Fruit fly (Drosophila melanogaster) whole organism, prepupa: ENCODE results near the gene NHP2.

ENCODE experiments used
- Blimp-1 ChIP-seq: fragments of 200-800 bp; sonication (Bioruptor generic); optimal IDR thresholded peaks from 3 replicates; lab custom pipeline; 2017; ENCODE audit warnings: missing biosample characterization, missing genetic modification characterization, mild to moderate bottlenecking, moderate library complexity, missing genetic modification reagents
- CG10669 ChIP-seq: fragments of 200-800 bp; sonication (Bioruptor generic); optimal IDR thresholded peaks from 3 replicates; lab custom pipeline; 2018; ENCODE audit warnings: missing biosample characterization, mild to moderate bottlenecking, missing genetic modification characterization, moderate library complexity
- CG11294 ChIP-seq: fragments of 200-800 bp; sonication (Bioruptor generic); IDR thresholded peaks from 2 replicates; pipeline ENCODE4 v1.3.6; 2022; ENCODE audit warnings: missing biosample characterization, missing genetic modification characterization
- CG11902 ChIP-seq: fragments of 200-800 bp; sonication (Bioruptor generic); optimal IDR thresholded peaks from 3 replicates; lab custom pipeline; 2016; ENCODE audit warnings: missing biosample characterization, missing genetic modification characterization
- CG15336 ChIP-seq: fragments of 200-800 bp; sonication (Bioruptor generic); IDR thresholded peaks from 2 replicates; pipeline ENCODE4 v1.3.6; 2022; ENCODE audit warnings: missing biosample characterization, missing genetic modification characterization
- CG1621 ChIP-seq: fragments of 200-800 bp; sonication (Bioruptor generic); optimal IDR thresholded peaks from 3 replicates; lab custom pipeline; 2018; ENCODE audit warnings: missing biosample characterization, mild to moderate bottlenecking, missing genetic modification characterization
- CG16779 ChIP-seq: fragments of 200-800 bp; sonication (Bioruptor generic); optimal IDR thresholded peaks from 3 replicates; lab custom pipeline; 2017; ENCODE audit warnings: missing biosample characterization, mild to moderate bottlenecking, missing genetic modification characterization
- CG31627 ChIP-seq: fragments of 200-800 bp; sonication (Bioruptor generic); optimal IDR thresholded peaks from 3 replicates; lab custom pipeline; 2016; ENCODE audit warnings: missing biosample characterization, missing genetic modification characterization
- CG32006 ChIP-seq: fragments of 200-800 bp; sonication (Bioruptor generic); optimal IDR thresholded peaks from 3 replicates; lab custom pipeline; 2017; ENCODE audit warnings: missing biosample characterization, mild to moderate bottlenecking, missing genetic modification characterization
- CG34406 ChIP-seq: fragments of 200-800 bp; sonication (Bioruptor generic); optimal IDR thresholded peaks from 3 replicates; lab custom pipeline; 2016; ENCODE audit warnings: missing biosample characterization, missing genetic modification characterization
- CG3919 ChIP-seq: fragments of 200-800 bp; sonication (Bioruptor generic); optimal IDR thresholded peaks from 3 replicates; lab custom pipeline; 2016; ENCODE audit warnings: missing biosample characterization, missing genetic modification characterization
- CG4318 ChIP-seq: fragments of 200-800 bp; sonication (Bioruptor generic); optimal IDR thresholded peaks from 3 replicates; lab custom pipeline; 2017; ENCODE audit warnings: missing biosample characterization, mild to moderate bottlenecking, missing genetic modification characterization
- CG6163 ChIP-seq: fragments of 200-800 bp; sonication (Bioruptor generic); IDR thresholded peaks from 3 replicates; pipeline ENCODE4 v1.3.6; 2022; ENCODE audit warnings: missing biosample characterization, missing genetic modification characterization
- CG6276 ChIP-seq: fragments of 200-800 bp; sonication (Bioruptor generic); optimal IDR thresholded peaks from 2 replicates; lab custom pipeline; 2017; ENCODE audit warnings: missing biosample characterization, mild to moderate bottlenecking, missing genetic modification characterization
- CG6792 ChIP-seq: fragments of 200-800 bp; sonication (Bioruptor generic); optimal IDR thresholded peaks from 3 replicates; lab custom pipeline; 2016; ENCODE audit warnings: missing biosample characterization, missing genetic modification characterization
- CG6808 ChIP-seq: fragments of 200-800 bp; sonication (Bioruptor generic); optimal IDR thresholded peaks from 3 replicates; lab custom pipeline; 2017; ENCODE audit warnings: missing biosample characterization, missing genetic modification characterization, mild to moderate bottlenecking, moderate library complexity, missing genetic modification reagents
- CG6854 ChIP-seq: fragments of 200-800 bp; sonication (Bioruptor generic); optimal IDR thresholded peaks from 2 replicates; lab custom pipeline; 2017; ENCODE audit warnings: missing biosample characterization, mild to moderate bottlenecking, missing genetic modification characterization
- CG7368 ChIP-seq: fragments of 200-800 bp; sonication (Bioruptor generic); optimal IDR thresholded peaks from 3 replicates; lab custom pipeline; 2016; ENCODE audit warnings: missing biosample characterization, missing genetic modification characterization
- CG8632 ChIP-seq: fragments of 200-800 bp; sonication (Bioruptor generic); optimal IDR thresholded peaks from 3 replicates; lab custom pipeline; 2016; ENCODE audit warnings: missing biosample characterization, missing genetic modification characterization
- CG9139 ChIP-seq: fragments of 200-800 bp; sonication (Bioruptor generic); optimal IDR thresholded peaks from 3 replicates; lab custom pipeline; 2017; ENCODE audit warnings: missing biosample characterization, mild to moderate bottlenecking, missing genetic modification characterization
- Eip75B ChIP-seq: fragments of 200-800 bp; sonication (Bioruptor generic); optimal IDR thresholded peaks from 3 replicates; lab custom pipeline; 2016; ENCODE audit warnings: missing biosample characterization, missing genetic modification characterization
- Eip93F ChIP-seq: fragments of 200-800 bp; sonication (Bioruptor generic); optimal IDR thresholded peaks from 2 replicates; lab custom pipeline; 2016; ENCODE audit warnings: missing biosample characterization, mild to moderate bottlenecking, missing genetic modification characterization
- Ets21C ChIP-seq: fragments of 200-800 bp; sonication (Bioruptor generic); optimal IDR thresholded peaks from 3 replicates; lab custom pipeline; 2016; ENCODE audit warnings: missing biosample characterization, missing genetic modification characterization
- Ets96B ChIP-seq: fragments of 200-800 bp; optimal IDR thresholded peaks from 2 replicates; lab custom pipeline; 2019; ENCODE audit warnings: missing biosample characterization, mild to moderate bottlenecking, missing genetic modification characterization, moderate library complexity
- Hr38 ChIP-seq: sonication (Bioruptor generic); optimal IDR thresholded peaks from 2 replicates; lab custom pipeline; 2016; ENCODE audit warnings: missing biosample characterization, missing genetic modification characterization
- Hr39 ChIP-seq: fragments of 200-800 bp; sonication (Bioruptor generic); optimal IDR thresholded peaks from 2 replicates; lab custom pipeline; 2016; ENCODE audit warnings: missing biosample characterization, missing genetic modification characterization
- Hr4 ChIP-seq: fragments of 200-800 bp; sonication (Bioruptor generic); optimal IDR thresholded peaks from 3 replicates; lab custom pipeline; 2016; ENCODE audit warnings: missing biosample characterization, missing genetic modification characterization
- Met ChIP-seq: fragments of 200-800 bp; sonication (Bioruptor generic); optimal IDR thresholded peaks from 3 replicates; lab custom pipeline; 2016; ENCODE audit warnings: missing biosample characterization, missing genetic modification characterization
- OdsH ChIP-seq: fragments of 200-800 bp; sonication (Bioruptor generic); optimal IDR thresholded peaks from 3 replicates; lab custom pipeline; 2016; ENCODE audit warnings: missing biosample characterization, missing genetic modification characterization
- Smox ChIP-seq: fragments of 200-800 bp; sonication (Bioruptor generic); optimal IDR thresholded peaks from 3 replicates; lab custom pipeline; 2016; ENCODE audit warnings: missing biosample characterization, missing genetic modification characterization
- Sox102F ChIP-seq: fragments of 200-800 bp; sonication (Bioruptor generic); optimal IDR thresholded peaks from 2 replicates; lab custom pipeline; 2016; ENCODE audit warnings: missing biosample characterization, mild to moderate bottlenecking, missing genetic modification characterization
- Sox14 ChIP-seq: fragments of 200-800 bp; sonication (Bioruptor generic); optimal IDR thresholded peaks from 3 replicates; lab custom pipeline; 2016; ENCODE audit warnings: missing biosample characterization, missing genetic modification characterization
- Sox15 ChIP-seq: fragments of 200-800 bp; sonication (Bioruptor generic); optimal IDR thresholded peaks from 3 replicates; lab custom pipeline; 2016; ENCODE audit warnings: missing biosample characterization, missing genetic modification characterization
- achi ChIP-seq: fragments of 200-800 bp; sonication (Bioruptor generic); optimal IDR thresholded peaks from 3 replicates; lab custom pipeline; 2016; ENCODE audit warnings: missing biosample characterization, missing genetic modification characterization
- cyc ChIP-seq: fragments of 200-800 bp; sonication (Bioruptor generic); optimal IDR thresholded peaks from 3 replicates; lab custom pipeline; 2016; ENCODE audit warnings: missing biosample characterization, missing genetic modification characterization
- eg ChIP-seq: fragments of 200-800 bp; sonication (Bioruptor generic); IDR thresholded peaks from 3 replicates; pipeline ENCODE4 v1.3.6; 2022; ENCODE audit warnings: missing biosample characterization, missing genetic modification characterization
- esn ChIP-seq: fragments of 200-800 bp; sonication (Bioruptor generic); optimal IDR thresholded peaks from 2 replicates; lab custom pipeline; 2016; ENCODE audit warnings: missing biosample characterization, mild to moderate bottlenecking, missing genetic modification characterization, moderate library complexity
- fd59A ChIP-seq: fragments of 200-800 bp; sonication (Bioruptor generic); optimal IDR thresholded peaks from 2 replicates; lab custom pipeline; 2017; ENCODE audit warnings: missing biosample characterization, mild to moderate bottlenecking, missing genetic modification characterization, missing genetic modification reagents
- fd85E ChIP-seq: fragments of 200-800 bp; sonication (Bioruptor generic); optimal IDR thresholded peaks from 3 replicates; lab custom pipeline; 2016; ENCODE audit warnings: missing biosample characterization, missing genetic modification characterization
- fkh ChIP-seq: fragments of 200-800 bp; sonication (Bioruptor generic); optimal IDR thresholded peaks from 3 replicates; lab custom pipeline; 2017; ENCODE audit warnings: missing biosample characterization, mild to moderate bottlenecking, missing genetic modification characterization, moderate library complexity
- lz ChIP-seq: fragments of 200-800 bp; sonication (Bioruptor generic); optimal IDR thresholded peaks from 3 replicates; lab custom pipeline; 2016; ENCODE audit warnings: missing biosample characterization, missing genetic modification characterization
- net ChIP-seq: fragments of 200-800 bp; sonication (Bioruptor generic); optimal IDR thresholded peaks from 3 replicates; lab custom pipeline; 2016; ENCODE audit warnings: missing biosample characterization, missing genetic modification characterization
- pdm3 ChIP-seq: fragments of 200-800 bp; sonication (Bioruptor generic); optimal IDR thresholded peaks from 3 replicates; lab custom pipeline; 2016; ENCODE audit warnings: missing biosample characterization, missing genetic modification characterization
- salr ChIP-seq, 2 experiments: fragments of 200-800 bp; sonication (Bioruptor generic); optimal IDR thresholded peaks; 3 replicates each; lab custom pipeline; 2016 to 2018; ENCODE audit warnings: missing biosample characterization in 2 of 2, missing genetic modification characterization in 2 of 2, mild to moderate bottlenecking in 1 of 2
- ss ChIP-seq, 2 experiments: fragments of 200-800 bp; sonication (Bioruptor generic); optimal IDR thresholded peaks; 2 replicates in 1 of 2; 3 replicates in 1 of 2; lab custom pipeline; 2017 to 2018; ENCODE audit warnings: mild to moderate bottlenecking in 2 of 2, missing biosample characterization in 2 of 2, missing genetic modification characterization in 2 of 2, moderate library complexity in 1 of 2
- svp ChIP-seq: fragments of 200-800 bp; sonication (Bioruptor generic); peaks from one replicate; lab custom pipeline; 2016; ENCODE audit warnings: missing biosample characterization, missing genetic modification characterization
- topi ChIP-seq: fragments of 200-800 bp; sonication (Bioruptor generic); optimal IDR thresholded peaks from 3 replicates; lab custom pipeline; 2016; ENCODE audit warnings: missing biosample characterization, missing genetic modification characterization
- vri ChIP-seq: fragments of 200-800 bp; sonication (Bioruptor generic); optimal IDR thresholded peaks from 3 replicates; lab custom pipeline; 2016; ENCODE audit warnings: missing biosample characterization, mild to moderate bottlenecking, missing genetic modification characterization

NHP2 gene

dm6 chr3L:14785492-14785916, 16.5 kb downstream of the NHP2 start (continued):
- TF ChIP-seq fd85E (GFP tag; lab: Kevin White, UChicago) (no peak), cyc (GFP tag; lab: Kevin White, UChicago) (peak; percentile 81), CG34406 (peak; percentile 54), Hr4 (GFP tag; lab: Kevin White, UChicago) (peak; percentile 93), Smox (GFP tag; lab: Kevin White, UChicago) (peak; percentile 68), Eip93F (GFP tag; lab: Kevin White, UChicago) (peak; percentile 31), fkh (no peak), CG6808 (GFP tag; lab: Kevin White, UChicago) (peak; percentile 62), CG10669 (peak; percentile 82), CG9139 (peak; percentile 45), CG32006 (peak; percentile 94), lz (GFP tag; lab: Kevin White, UChicago) (peak; percentile 70), CG15336 (peak; percentile 87), CG6276 (GFP tag; lab: Kevin White, UChicago) (peak; percentile 82), eg (GFP tag; lab: Robert Waterston, UW) (peak; percentile 77), achi (GFP tag; lab: Kevin White, UChicago) (peak; percentile 81), salr (GFP tag; optimal IDR thresholded peaks at IDR 0.05; lab: Kevin White, UChicago) (peak; percentile 26 to 84), CG7368 (GFP tag; lab: Kevin White, UChicago) (peak; percentile 69), Sox14 (GFP tag; lab: Kevin White, UChicago) (peak; percentile 86), Ets21C (GFP tag; lab: Kevin White, UChicago) (peak; percentile 44), svp (GFP tag; lab: Kevin White, UChicago) (peak; percentile 93), CG6792 (GFP tag; lab: Kevin White, UChicago) (peak; percentile 63), Blimp-1 (GFP tag; lab: Kevin White, UChicago) (peak; percentile 37), Ets96B (tag; lab: Kevin White, UChicago) (peak; percentile 80), ss (GFP tag; optimal IDR thresholded peaks at IDR 0.05; lab: Kevin White, UChicago) (peak; percentile 50 to 59), vri (GFP tag; lab: Kevin White, UChicago) (peak; percentile 45), CG3919 (GFP tag; lab: Kevin White, UChicago) (peak; percentile 82), CG11294 (peak; percentile 68; the same call in 1 of the 2 replicates), CG6854 (GFP tag; lab: Kevin White, UChicago) (no peak), Hr39 (peak; percentile 84)
- TF ChIP-seq, all 60 proteins: peak for 56

- peak; percentile 78 for TF ChIP-seq Sox102F
- peak; percentile 62; the same call in 1 of the 2 replicates for TF ChIP-seq CG11294
- TF ChIP-seq CG16779 (tag; lab: Kevin White, UChicago) = peak; percentile 39
- peak; percentile 75 for TF ChIP-seq CG8632
- peak; percentile 87 for TF ChIP-seq OdsH (GFP tag; lab: Kevin White, UChicago)
- peak; percentile 70 for TF ChIP-seq CG11902 (GFP tag; lab: Kevin White, UChicago)
- peak; percentile 69 for TF ChIP-seq CG1621 (tag; lab: Kevin White, UChicago)
- TF ChIP-seq cyc (GFP tag; lab: Kevin White, UChicago) = peak; percentile 77
- peak; percentile 83 for TF ChIP-seq CG4318
- TF ChIP-seq CG31627 (GFP tag; lab: Kevin White, UChicago) = peak; percentile 83
- peak; percentile 56 for TF ChIP-seq Eip75B (GFP tag; lab: Kevin White, UChicago)
- TF ChIP-seq Sox15 (GFP tag; lab: Kevin White, UChicago) = peak; percentile 72
- TF ChIP-seq net (GFP tag; lab: Kevin White, UChicago) = peak; percentile 80
- peak; percentile 87 for TF ChIP-seq topi
- TF ChIP-seq CG6276 (GFP tag; lab: Kevin White, UChicago) = peak; percentile 90
- peak; percentile 74 for TF ChIP-seq fd59A (GFP tag; lab: Kevin White, UChicago)
- peak; percentile 71 for TF ChIP-seq CG7368 (GFP tag; lab: Kevin White, UChicago)
- peak; percentile 82 for TF ChIP-seq Met
- peak; percentile 80 for TF ChIP-seq Smox (GFP tag; lab: Kevin White, UChicago)
- TF ChIP-seq pdm3 (GFP tag; lab: Kevin White, UChicago) = peak; percentile 83
- peak; percentile 84 for TF ChIP-seq esn (GFP tag; lab: Kevin White, UChicago)
- peak; percentile 68 for TF ChIP-seq CG6163 (GFP tag; lab: Robert Waterston, UW)
- TF ChIP-seq eg (GFP tag; lab: Robert Waterston, UW) = peak; percentile 83
- TF ChIP-seq Hr39 = peak; percentile 86
- peak; percentile 11 for TF ChIP-seq CG6854 (GFP tag; lab: Kevin White, UChicago)
- peak in 1 of 2 experiments; percentile 87 for TF ChIP-seq salr (GFP tag; optimal IDR thresholded peaks at IDR 0.05; lab: Kevin White, UChicago)
- no peak for TF ChIP-seq Eip93F (GFP tag; lab: Kevin White, UChicago)
- no peak for TF ChIP-seq Hr38
- TF ChIP-seq Blimp-1 (GFP tag; lab: Kevin White, UChicago) = peak; percentile 39
- peak; percentile 92 for TF ChIP-seq CG32006
- peak; percentile 76 for TF ChIP-seq CG10669
Measured at dm6 chr3L:14784949-14785408, 17.0 kb downstream of the NHP2 start.
